Fruit fly (Drosophila melanogaster) Kc167 (cell line): Measurements from ENCODE around the gene CG43051.

Experiments
- Sin3A ChIP-seq: fragments of >200 bp; optimal IDR thresholded peaks from 2 replicates; lab custom pipeline; 2018; ENCODE audit warnings: missing external identifiers
- h ChIP-seq: fragments of >200 bp; optimal IDR thresholded peaks from 3 replicates; lab custom pipeline; 2018; ENCODE audit warnings: missing external identifiers
- psq ChIP-seq: fragments of >200 bp; optimal IDR thresholded peaks from 2 replicates; lab custom pipeline; 2017; ENCODE audit warnings: missing external identifiers
- ttk ChIP-seq: sonication (Bioruptor generic); optimal IDR thresholded peaks from 2 replicates; lab custom pipeline; 2017; ENCODE audit warnings: missing external identifiers

dm6 chr2L:12533671-12534402 is 26.1 kb downstream of the CG43051 start:
- no peak for TF ChIP-seq ttk
- TF ChIP-seq h (lab: Kevin White, UChicago) = no peak
- TF ChIP-seq psq (lab: Kevin White, UChicago) = no peak
- TF ChIP-seq Sin3A (lab: Kevin White, UChicago) = no peak
